Worm (Caenorhabditis elegans) whole organism, midembryonic: ENCODE data around the gene ksr-1.

Experiments
- T22C8.4 ChIP-seq: fragments of 200-800 bp; sonication (Bioruptor generic); IDR thresholded peaks from 2 replicates; pipeline ENCODE4 v1.3.6; 2022; ENCODE audit warnings: missing genetic modification characterization, missing compliant biosample characterization
- flt-1 ChIP-seq: fragments of 200-800 bp; sonication (Bioruptor generic); IDR thresholded peaks from 2 replicates; pipeline ENCODE4 v1.3.6; 2022; ENCODE audit warnings: missing genetic modification characterization, missing compliant biosample characterization
- klf-2 ChIP-seq: fragments of 200-800 bp; sonication (Bioruptor generic); conservative IDR thresholded peaks from 2 replicates; pipeline ENCODE4 v1.3.6; 2022; ENCODE audit warnings: missing genetic modification reagents, missing genetic modification characterization, missing compliant biosample characterization

- TF ChIP-seq flt-1 (GFP tag; lab: Robert Waterston, UW) (no peak), T22C8.4 (no peak), klf-2 (GFP tag; lab: Robert Waterston, UW) (no peak)
Observed at ce11 chrX:8276984-8277383, 2.0 kb downstream of the ksr-1 start.
